Worm (Caenorhabditis elegans): ENCODE data around the gene crls-1.

ce11 chrIII:886726-887125 lies 23.0 kb downstream of the crls-1 start, which contains the start of gene zer-1:
- TF ChIP-seq flt-1 (GFP tag; IDR thresholded peaks at IDR 0.05) (no peak), ama-1 (optimal IDR thresholded peaks at IDR 0.05) (no peak), scrt-1 (GFP tag; IDR thresholded peaks at IDR 0.05) (no peak), tra-4 (tag; optimal IDR thresholded peaks at IDR 0.05) (no peak), hnd-1 (tag; optimal IDR thresholded peaks at IDR 0.05) (no peak), hmg-4 (GFP tag; optimal IDR thresholded peaks at IDR 0.05) (no peak), pes-1 (GFP tag; IDR thresholded peaks at IDR 0.05) (no peak), ceh-13 (GFP tag; optimal IDR thresholded peaks at IDR 0.05) (no peak), tbx-11 (GFP tag; IDR thresholded peaks at IDR 0.05) (no peak), sea-1 (GFP tag; conservative IDR thresholded peaks at IDR 0.05) (no peak), hmbx-1 (tag; optimal IDR thresholded peaks at IDR 0.05) (no peak), F13C5.2 (tag; optimal IDR thresholded peaks at IDR 0.05) (no peak)
